Worm (Caenorhabditis elegans) whole organism, young adult: ENCODE results near the gene C31C9.6.

ENCODE experiments used
- B0261.1 ChIP-seq: sonication (generic microtip); optimal IDR thresholded peaks from 2 replicates; lab custom pipeline; 2016; ENCODE audit warnings: mild to moderate bottlenecking, missing genetic modification characterization, moderate library complexity, missing compliant biosample characterization
- F57C9.4 ChIP-seq: sonication (generic microtip); optimal IDR thresholded peaks from 2 replicates; lab custom pipeline; 2017; ENCODE audit warnings: mild to moderate bottlenecking, missing genetic modification characterization, missing compliant biosample characterization
- ama-1 ChIP-seq, 3 experiments: fragments of 150-350 bp in 1 of 3; sonication (generic microtip) in 2 of 3; optimal IDR thresholded peaks; 2 replicates each; lab custom pipeline; 2014 to 2018; ENCODE audit warnings: missing biosample characterization in 2 of 3, missing genetic modification characterization in 2 of 3, missing genetic modification reagents in 2 of 3
- lsy-27 ChIP-seq: sonication (generic microtip); optimal IDR thresholded peaks from 2 replicates; lab custom pipeline; 2017; ENCODE audit warnings: missing genetic modification characterization, mild to moderate bottlenecking, missing compliant biosample characterization, antibody characterized with exemption, missing genotype, borderline replicate concordance; ENCODE audit not compliant: insufficient read depth

DNA sequence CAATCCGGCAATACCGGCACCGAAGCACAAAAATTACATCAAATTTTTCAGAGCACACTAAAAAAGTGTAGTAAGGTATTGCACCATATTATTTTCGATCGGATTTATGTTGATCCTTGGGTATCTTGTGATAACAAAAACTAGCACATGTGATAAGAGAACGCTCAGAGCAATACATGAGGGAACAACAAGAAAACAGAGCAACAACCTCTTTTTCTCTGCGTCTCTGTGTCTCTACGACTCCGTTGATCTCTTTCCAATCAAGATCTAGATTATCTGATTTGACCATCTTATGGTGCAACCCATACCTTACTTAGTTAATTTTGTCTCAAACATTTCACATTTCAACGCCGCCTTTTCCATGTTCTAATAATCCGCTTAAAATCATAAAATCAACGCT is 29.7 kb downstream of the C31C9.6 start, which contains the start of gene tag-10:
- TF ChIP-seq lsy-27 (tag; lab: Kevin White, UChicago), result no peak
- TF ChIP-seq ama-1 (optimal IDR thresholded peaks at IDR 0.05; lab: Kevin White, UChicago), result no peak
- TF ChIP-seq ama-1 (GFP tag; optimal IDR thresholded peaks at IDR 0.05; lab: Kevin White, UChicago), result no peak
- no peak for TF ChIP-seq B0261.1 (tag; lab: Kevin White, UChicago)
- TF ChIP-seq F57C9.4 (tag; lab: Kevin White, UChicago), result no peak
